Worm (Caenorhabditis elegans) whole organism, late embryonic: ENCODE data around the gene ttbk-8.1.
"Not testable (repeated sequence)": the region's sequence is repeated elsewhere in the genome, so short reads cannot be mapped to it uniquely, and the experiment has no call there.

Experiments
- C08G9.2 ChIP-seq: sonication (generic microtip); optimal IDR thresholded peaks from 2 replicates; lab custom pipeline; 2016; ENCODE audit warnings: mild to moderate bottlenecking, missing genetic modification characterization, moderate library complexity, missing compliant biosample characterization
- C38D4.7 ChIP-seq: fragments of 200-800 bp; sonication (Bioruptor generic); optimal IDR thresholded peaks from 2 replicates; lab custom pipeline; 2018; ENCODE audit warnings: mild to moderate bottlenecking, missing genetic modification characterization, moderate library complexity, missing compliant biosample characterization
- F13H6.1 ChIP-seq: sonication (generic microtip); optimal IDR thresholded peaks from 2 replicates; lab custom pipeline; 2016; ENCODE audit warnings: missing genetic modification characterization, missing compliant biosample characterization
- T23F11.4 ChIP-seq: fragments of 200-800 bp; sonication (Bioruptor generic); optimal IDR thresholded peaks from 2 replicates; lab custom pipeline; 2018; ENCODE audit warnings: mild to moderate bottlenecking, missing genetic modification characterization, missing compliant biosample characterization
- ama-1 ChIP-seq: fragments of 150-350 bp; optimal IDR thresholded peaks from 2 replicates; lab custom pipeline; 2014
- ceh-18 ChIP-seq: sonication (generic microtip); optimal IDR thresholded peaks from 2 replicates; lab custom pipeline; 2016; ENCODE audit warnings: missing genetic modification characterization, missing compliant biosample characterization
- ceh-19 ChIP-seq: fragments of 200-800 bp; sonication (Bioruptor generic); optimal IDR thresholded peaks from 2 replicates; lab custom pipeline; 2018; ENCODE audit warnings: mild to moderate bottlenecking, missing genetic modification characterization, missing compliant biosample characterization
- ceh-2 ChIP-seq: sonication (generic microtip); optimal IDR thresholded peaks from 2 replicates; lab custom pipeline; 2016; ENCODE audit warnings: missing genotype, missing genetic modification characterization, missing compliant biosample characterization
- ceh-22 ChIP-seq: sonication (generic microtip); optimal IDR thresholded peaks from 2 replicates; lab custom pipeline; 2017; ENCODE audit warnings: missing biosample characterization, missing genetic modification characterization
- ceh-24 ChIP-seq: sonication (generic microtip); optimal IDR thresholded peaks from 2 replicates; lab custom pipeline; 2016; ENCODE audit warnings: mild to moderate bottlenecking, missing genetic modification characterization, missing compliant biosample characterization
- ceh-30 ChIP-seq: fragments of 150-350 bp; optimal IDR thresholded peaks from 2 replicates; lab custom pipeline; 2014; ENCODE audit warnings: missing biosample characterization, missing genetic modification characterization
- ceh-31 ChIP-seq: sonication (generic microtip); optimal IDR thresholded peaks from 2 replicates; lab custom pipeline; 2016; ENCODE audit warnings: missing genetic modification characterization, missing compliant biosample characterization
- ceh-34 ChIP-seq: sonication (generic microtip); optimal IDR thresholded peaks from 2 replicates; lab custom pipeline; 2016; ENCODE audit warnings: mild to moderate bottlenecking, missing genetic modification characterization, missing compliant biosample characterization
- ceh-45 ChIP-seq: fragments of 200-800 bp; sonication (Bioruptor generic); IDR thresholded peaks from 2 replicates; pipeline ENCODE4 v1.3.6; 2022; ENCODE audit warnings: missing genetic modification reagents, missing genetic modification characterization, missing compliant biosample characterization
- ceh-48 ChIP-seq: sonication (generic microtip); optimal IDR thresholded peaks from 2 replicates; lab custom pipeline; 2016; ENCODE audit warnings: missing genetic modification characterization, inconsistent platforms, missing compliant biosample characterization
- ceh-6 ChIP-seq: fragments of 200-800 bp; sonication (Bioruptor generic); optimal IDR thresholded peaks from 2 replicates; lab custom pipeline; 2018; ENCODE audit warnings: mild to moderate bottlenecking, missing genetic modification characterization, missing compliant biosample characterization
- ceh-9 ChIP-seq: sonication (generic microtip); optimal IDR thresholded peaks from 2 replicates; lab custom pipeline; 2016; ENCODE audit warnings: mild to moderate bottlenecking, missing genetic modification characterization, inconsistent platforms, missing compliant biosample characterization
- che-1 ChIP-seq: sonication (generic microtip); optimal IDR thresholded peaks from 2 replicates; lab custom pipeline; 2016; ENCODE audit warnings: mild to moderate bottlenecking, missing genetic modification characterization, missing compliant biosample characterization
- dve-1 ChIP-seq: sonication (generic microtip); optimal IDR thresholded peaks from 2 replicates; lab custom pipeline; 2017; ENCODE audit warnings: antibody characterized with exemption, mild to moderate bottlenecking, missing genetic modification characterization, missing compliant biosample characterization
- elt-4 ChIP-seq: sonication (generic microtip); optimal IDR thresholded peaks from 2 replicates; lab custom pipeline; 2016; ENCODE audit warnings: missing genetic modification characterization, missing compliant biosample characterization
- ets-4 ChIP-seq: sonication (generic microtip); optimal IDR thresholded peaks from 2 replicates; lab custom pipeline; 2016; ENCODE audit warnings: missing genetic modification characterization, missing compliant biosample characterization
- gmeb-2 ChIP-seq: sonication (generic microtip); optimal IDR thresholded peaks from 2 replicates; lab custom pipeline; 2016; ENCODE audit warnings: missing genetic modification characterization, inconsistent platforms, missing compliant biosample characterization
- hlh-13 ChIP-seq: fragments of 200-800 bp; sonication (Bioruptor generic); optimal IDR thresholded peaks from 2 replicates; lab custom pipeline; 2018; ENCODE audit warnings: mild to moderate bottlenecking, missing genetic modification characterization, missing compliant biosample characterization
- hlh-15 ChIP-seq: sonication (generic microtip); optimal IDR thresholded peaks from 2 replicates; lab custom pipeline; 2016; ENCODE audit warnings: missing genetic modification characterization, missing compliant biosample characterization
- hlh-6 ChIP-seq: sonication (generic microtip); optimal IDR thresholded peaks from 2 replicates; lab custom pipeline; 2016; ENCODE audit warnings: missing genotype, missing genetic modification characterization, missing compliant biosample characterization
- hlh-8 ChIP-seq: sonication (generic microtip); optimal IDR thresholded peaks from 2 replicates; lab custom pipeline; 2016; ENCODE audit warnings: missing genotype, missing genetic modification characterization, missing compliant biosample characterization
- lim-6 ChIP-seq: sonication (generic microtip); optimal IDR thresholded peaks from 2 replicates; lab custom pipeline; 2016; ENCODE audit warnings: missing genetic modification characterization, missing compliant biosample characterization
- lin-11 ChIP-seq: fragments of 200-800 bp; sonication (Bioruptor generic); optimal IDR thresholded peaks from 2 replicates; lab custom pipeline; 2018; ENCODE audit warnings: mild to moderate bottlenecking, missing genetic modification characterization, missing compliant biosample characterization
- madf-2 ChIP-seq: sonication (generic microtip); optimal IDR thresholded peaks from 2 replicates; lab custom pipeline; 2017; ENCODE audit warnings: missing genetic modification characterization, missing compliant biosample characterization
- nhr-11 ChIP-seq: fragments of 150-350 bp; optimal IDR thresholded peaks from 2 replicates; lab custom pipeline; 2014; ENCODE audit warnings: missing biosample characterization, missing genetic modification characterization
- nhr-232 ChIP-seq: sonication (generic microtip); optimal IDR thresholded peaks from 2 replicates; lab custom pipeline; 2016; ENCODE audit warnings: missing genetic modification characterization, missing compliant biosample characterization
- pag-3 ChIP-seq: sonication (generic microtip); optimal IDR thresholded peaks from 2 replicates; lab custom pipeline; 2016; ENCODE audit warnings: missing compliant biosample characterization, missing genetic modification characterization, borderline replicate concordance
- ref-2 ChIP-seq: sonication (generic microtip); optimal IDR thresholded peaks from 2 replicates; lab custom pipeline; 2016; ENCODE audit warnings: missing genetic modification characterization, missing compliant biosample characterization
- rnt-1 ChIP-seq: sonication (generic microtip); optimal IDR thresholded peaks from 2 replicates; lab custom pipeline; 2016; ENCODE audit warnings: missing genetic modification characterization, missing compliant biosample characterization
- sox-4 ChIP-seq: sonication (generic microtip); optimal IDR thresholded peaks from 2 replicates; lab custom pipeline; 2017; ENCODE audit warnings: mild to moderate bottlenecking, missing genetic modification characterization, inconsistent platforms, missing compliant biosample characterization
- ttx-3 ChIP-seq: sonication (generic microtip); optimal IDR thresholded peaks from 2 replicates; lab custom pipeline; 2016; ENCODE audit warnings: missing genetic modification reagents, missing genetic modification characterization, missing compliant biosample characterization
- unc-3 ChIP-seq, 2 experiments: fragments of 200-800 bp in 1 of 2; sonication (Bioruptor generic) in 1 of 2; sonication (generic microtip) in 1 of 2; conservative IDR thresholded peaks in 1 of 2; optimal IDR thresholded peaks in 1 of 2; 2 replicates each; pipeline versions ENCODE4 v1.3.6 to Lab custom; 2016 to 2022; ENCODE audit warnings: missing compliant biosample characterization in 2 of 2, missing genetic modification characterization in 2 of 2, missing genetic modification reagents in 1 of 2
- unc-42 ChIP-seq: sonication (generic microtip); optimal IDR thresholded peaks from 2 replicates; lab custom pipeline; 2016; ENCODE audit warnings: missing genotype, missing genetic modification characterization, missing compliant biosample characterization
- unc-86 ChIP-seq: sonication (generic microtip); optimal IDR thresholded peaks from 2 replicates; lab custom pipeline; 2016; ENCODE audit warnings: missing genetic modification characterization, missing compliant biosample characterization
- ztf-16 ChIP-seq: sonication (generic microtip); optimal IDR thresholded peaks from 2 replicates; lab custom pipeline; 2017; ENCODE audit warnings: missing genetic modification characterization, missing compliant biosample characterization

The ttbk-8.1 gene

ce11 chrIV:13493719-13494118 lies 21.6 kb downstream of the ttbk-8.1 start:
- no peak for TF ChIP-seq unc-3 (GFP tag; conservative IDR thresholded peaks at IDR 0.05; lab: Robert Waterston, UW)
- TF ChIP-seq unc-3 (tag; optimal IDR thresholded peaks at IDR 0.05; lab: Kevin White, UChicago): no peak
- TF ChIP-seq sox-4 (tag; lab: Kevin White, UChicago): no peak
- no peak for TF ChIP-seq lin-11
- no peak for TF ChIP-seq nhr-232
- TF ChIP-seq ama-1: no peak
- no peak for TF ChIP-seq unc-86 (tag; lab: Kevin White, UChicago)
- no peak for TF ChIP-seq hlh-15 (tag; lab: Kevin White, UChicago)
- no peak for TF ChIP-seq madf-2 (tag; lab: Kevin White, UChicago)
- TF ChIP-seq gmeb-2 (tag; lab: Kevin White, UChicago): no peak
- no peak for TF ChIP-seq ceh-45 (GFP tag; lab: Robert Waterston, UW)
- TF ChIP-seq ceh-18 (tag; lab: Kevin White, UChicago): no peak
- no peak for TF ChIP-seq ceh-34 (tag; lab: Kevin White, UChicago)
- TF ChIP-seq hlh-8 (tag; lab: Kevin White, UChicago): no peak
- no peak for TF ChIP-seq T23F11.4
- TF ChIP-seq ceh-2: no peak
- no peak for TF ChIP-seq ceh-6 (GFP tag; lab: Kevin White, UChicago)
- TF ChIP-seq hlh-13 (GFP tag; lab: Kevin White, UChicago): no peak
- TF ChIP-seq ceh-24 (tag; lab: Kevin White, UChicago): no peak
- TF ChIP-seq, all 69 proteins: peak for 0

DNA sequence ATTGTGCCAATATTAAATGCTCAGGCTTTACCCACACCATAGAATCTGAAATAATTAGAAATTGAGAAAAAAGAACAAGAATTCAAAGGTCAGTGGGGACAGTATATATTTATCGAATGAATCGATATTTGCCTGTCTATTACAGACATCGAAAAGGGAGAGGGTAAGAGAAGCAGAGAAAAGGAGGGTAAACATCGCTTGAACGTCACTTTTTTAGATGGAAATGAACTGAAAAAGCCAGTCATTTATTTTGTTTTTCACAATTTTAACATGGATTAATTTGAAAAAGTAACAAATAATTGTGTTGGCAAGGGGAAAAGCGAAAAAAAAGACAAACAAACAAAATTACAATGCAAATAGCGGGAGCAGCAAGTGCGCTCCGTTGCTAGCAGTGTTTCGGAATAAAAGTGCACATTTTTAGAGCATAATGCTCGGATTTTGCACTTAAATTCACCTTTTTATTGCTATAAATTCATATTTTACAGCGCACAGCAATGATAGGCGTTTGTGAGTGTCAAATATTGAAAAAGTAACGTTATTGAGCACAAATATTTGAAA lies 30.8 kb downstream of the ttbk-8.1 start, which contains the start of gene tbc-9:
Gene tbc-9 (minus strand): TSS at position 51 of the 558 bp plus-strand sequence.
- no peak for TF ChIP-seq ceh-30 (tag; lab: Kevin White, UChicago)
- TF ChIP-seq che-1: no peak
- no peak for TF ChIP-seq unc-86 (tag; lab: Kevin White, UChicago)
- TF ChIP-seq hlh-6: no peak
- no peak for TF ChIP-seq ref-2 (tag; lab: Kevin White, UChicago)
- no peak for TF ChIP-seq ceh-31
- TF ChIP-seq C08G9.2 (tag; lab: Kevin White, UChicago): no peak
- TF ChIP-seq unc-3 (GFP tag; conservative IDR thresholded peaks at IDR 0.05; lab: Robert Waterston, UW): no peak
- no peak for TF ChIP-seq unc-3 (tag; optimal IDR thresholded peaks at IDR 0.05; lab: Kevin White, UChicago)
- TF ChIP-seq lim-6: no peak
- no peak for TF ChIP-seq dve-1 (tag; lab: Kevin White, UChicago)
- no peak for TF ChIP-seq sox-4 (tag; lab: Kevin White, UChicago)
- no peak for TF ChIP-seq gmeb-2 (tag; lab: Kevin White, UChicago)

ce11 chrIV:13504065-13504464 lies 32.0 kb downstream of the ttbk-8.1 start:
- 0 out of 2 replicates have a peak, but pooled peaks have one; percentile 19 for TF ChIP-seq unc-3 (GFP tag; conservative IDR thresholded peaks at IDR 0.05; lab: Robert Waterston, UW)
- TF ChIP-seq unc-3 (tag; optimal IDR thresholded peaks at IDR 0.05; lab: Kevin White, UChicago): not testable (repeated sequence)

- no peak for TF ChIP-seq nhr-11
- TF ChIP-seq dve-1 (tag; lab: Kevin White, UChicago): no peak
- TF ChIP-seq ttx-3 (tag; lab: Kevin White, UChicago): no peak
- no peak for TF ChIP-seq C38D4.7
- no peak for TF ChIP-seq hlh-13 (GFP tag; lab: Kevin White, UChicago)
- no peak for TF ChIP-seq hlh-15 (tag; lab: Kevin White, UChicago)
- TF ChIP-seq unc-42 (tag; lab: Kevin White, UChicago): no peak
Observed at ce11 chrIV:13505144-13505543, 33.0 kb downstream of the ttbk-8.1 start, which contains the start of gene seld-1. Gene seld-1, plus strand, starts transcription at chrIV:13505444.

DNA sequence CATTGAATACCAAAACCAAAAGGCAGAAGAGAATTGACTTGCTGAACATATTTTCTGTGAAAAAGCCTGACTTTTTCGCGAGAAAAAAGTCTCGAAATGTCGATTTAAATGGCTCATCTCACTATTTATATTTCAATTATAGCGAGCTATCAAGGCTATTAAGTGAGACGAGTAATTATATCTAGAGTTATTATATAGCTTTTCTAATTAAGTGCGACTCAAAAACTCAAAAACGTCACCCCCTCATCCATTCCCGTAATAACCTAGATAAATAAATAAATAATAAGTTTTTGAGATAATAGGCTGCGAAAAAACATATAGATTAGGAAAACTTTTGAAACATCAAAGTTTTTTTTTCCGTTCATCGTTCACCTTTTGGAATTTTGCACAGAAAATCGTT lies 33.6 kb downstream of the ttbk-8.1 start, which contains the start of gene nlp-17:
Gene nlp-17 (minus strand): TSS at position 101 of the 400 bp plus-strand sequence.
- TF ChIP-seq ets-4 (tag; lab: Kevin White, UChicago): no peak
- TF ChIP-seq ztf-16: no peak
- no peak for TF ChIP-seq nhr-232
- no peak for TF ChIP-seq ceh-19 (GFP tag; lab: Kevin White, UChicago)
- TF ChIP-seq ceh-24 (tag; lab: Kevin White, UChicago): no peak
- TF ChIP-seq ceh-48: no peak
- no peak for TF ChIP-seq ceh-34 (tag; lab: Kevin White, UChicago)
- TF ChIP-seq ceh-31: no peak
- no peak for TF ChIP-seq C08G9.2 (tag; lab: Kevin White, UChicago)
- TF ChIP-seq ceh-45 (GFP tag; lab: Robert Waterston, UW): no peak
- TF ChIP-seq ceh-6 (GFP tag; lab: Kevin White, UChicago): no peak
- TF ChIP-seq ceh-9 (tag; lab: Kevin White, UChicago): no peak
- no peak for TF ChIP-seq pag-3 (tag; lab: Kevin White, UChicago)
- no peak for TF ChIP-seq rnt-1 (tag; lab: Kevin White, UChicago)
- TF ChIP-seq sox-4 (tag; lab: Kevin White, UChicago): no peak
- TF ChIP-seq elt-4 (tag; lab: Kevin White, UChicago): no peak
- no peak for TF ChIP-seq F13H6.1 (tag; lab: Kevin White, UChicago)
- no peak for TF ChIP-seq ceh-22
- no peak for TF ChIP-seq C38D4.7
